Fruit fly (Drosophila melanogaster) Kc167 (cell line): ENCODE results near the gene VhaM9.7-d.

Experiments
- Sin3A ChIP-seq: fragments of >200 bp; optimal IDR thresholded peaks from 2 replicates; lab custom pipeline; 2018; ENCODE audit warnings: missing external identifiers
- h ChIP-seq: fragments of >200 bp; optimal IDR thresholded peaks from 3 replicates; lab custom pipeline; 2018; ENCODE audit warnings: missing external identifiers
- insv ChIP-seq: fragments of >200 bp; optimal IDR thresholded peaks from 3 replicates; lab custom pipeline; 2018; ENCODE audit warnings: missing external identifiers
- psq ChIP-seq: fragments of >200 bp; optimal IDR thresholded peaks from 2 replicates; lab custom pipeline; 2017; ENCODE audit warnings: missing external identifiers
- ttk ChIP-seq: sonication (Bioruptor generic); optimal IDR thresholded peaks from 2 replicates; lab custom pipeline; 2017; ENCODE audit warnings: missing external identifiers

dm6 chr3R:17003468-17003867 lies 28.5 kb downstream of the VhaM9.7-d start:
- TF ChIP-seq h (lab: Kevin White, UChicago) = no peak
- TF ChIP-seq ttk = no peak
- TF ChIP-seq Sin3A (lab: Kevin White, UChicago) = no peak
- no peak for TF ChIP-seq psq
- no peak for TF ChIP-seq insv (lab: Kevin White, UChicago)
